Worm (Caenorhabditis elegans): ENCODE results near the gene T06E4.7.

Gene T06E4.7

DNA sequence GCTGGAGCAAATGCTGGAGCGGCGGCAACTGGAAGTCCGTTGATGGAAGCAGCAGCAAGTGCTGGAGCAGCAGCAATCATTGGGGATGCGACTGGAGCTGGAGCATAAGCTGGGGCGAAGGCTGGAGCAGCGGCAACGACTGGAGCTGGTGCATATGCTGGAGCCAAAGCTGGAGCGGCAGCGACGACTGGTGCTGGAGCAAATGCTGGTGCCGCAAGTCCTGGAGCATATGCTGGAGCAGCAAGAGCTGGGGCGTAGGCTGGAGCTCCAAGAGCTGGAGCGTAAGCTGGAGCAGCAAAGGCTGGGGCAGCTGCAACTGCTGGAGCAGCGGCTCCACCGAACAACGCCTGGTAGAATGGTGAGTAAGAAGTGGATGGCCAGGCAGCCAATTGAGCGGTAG, 7.8 kb upstream of the T06E4.7 start (continued):
- TF ChIP-seq B0035.1 (tag; optimal IDR thresholded peaks at IDR 0.05) (no peak), efl-1 (GFP tag; optimal IDR thresholded peaks at IDR 0.05) (no peak), ceh-27 (GFP tag; optimal IDR thresholded peaks at IDR 0.05) (no peak), attf-5 (GFP tag; optimal IDR thresholded peaks at IDR 0.05) (no peak), him-1 (tag; optimal IDR thresholded peaks at IDR 0.05) (no peak)

DNA sequence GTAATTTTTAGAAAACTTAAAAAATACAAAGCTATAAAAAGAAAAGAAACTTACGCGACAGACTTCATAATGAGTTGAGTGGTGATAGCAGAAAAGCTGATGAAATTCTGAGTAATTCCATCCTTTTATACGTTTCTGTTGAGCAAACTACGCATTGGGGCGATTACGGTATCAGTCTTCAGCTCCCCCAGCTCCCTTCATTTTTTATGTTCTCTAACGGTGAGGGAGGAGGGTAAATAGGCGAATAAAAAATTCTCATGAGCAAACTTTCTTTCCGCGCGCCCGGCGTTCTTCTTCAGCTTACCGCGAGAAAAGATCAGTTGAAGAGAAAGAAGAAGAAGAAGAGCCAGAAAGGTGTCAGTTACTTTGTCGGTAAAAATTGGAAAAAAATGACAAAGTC, 7.3 kb upstream of the T06E4.7 start, which contains the start of gene idpc-7:
idpc-7 (minus strand) TSS at position 101 of the 400 bp plus-strand sequence.
- no peak for TF ChIP-seq ama-1 (optimal IDR thresholded peaks at IDR 0.05)
- no peak for TF ChIP-seq ama-1 (GFP tag; optimal IDR thresholded peaks at IDR 0.05)
- no peak for TF ChIP-seq somi-1 (GFP tag; optimal IDR thresholded peaks at IDR 0.05)
- TF ChIP-seq B0261.1 (tag; optimal IDR thresholded peaks at IDR 0.05): no peak
- no peak for TF ChIP-seq chd-7 (tag; optimal IDR thresholded peaks at IDR 0.05)
- TF ChIP-seq Y95B8A.8 (GFP tag; IDR thresholded peaks at IDR 0.05): no peak
- no peak for TF ChIP-seq F52B5.7 (tag; optimal IDR thresholded peaks at IDR 0.05)
- TF ChIP-seq snpc-4 (GFP tag; optimal IDR thresholded peaks at IDR 0.05): no peak
- no peak for TF ChIP-seq snpc-4 (tag; optimal IDR thresholded peaks at IDR 0.05)
- no peak for TF ChIP-seq madf-8 (GFP tag; conservative IDR thresholded peaks at IDR 0.05)
- no peak for TF ChIP-seq ceh-58 (GFP tag; IDR thresholded peaks at IDR 0.05)
- TF ChIP-seq pbrm-1 (GFP tag; IDR thresholded peaks at IDR 0.05): no peak

DNA sequence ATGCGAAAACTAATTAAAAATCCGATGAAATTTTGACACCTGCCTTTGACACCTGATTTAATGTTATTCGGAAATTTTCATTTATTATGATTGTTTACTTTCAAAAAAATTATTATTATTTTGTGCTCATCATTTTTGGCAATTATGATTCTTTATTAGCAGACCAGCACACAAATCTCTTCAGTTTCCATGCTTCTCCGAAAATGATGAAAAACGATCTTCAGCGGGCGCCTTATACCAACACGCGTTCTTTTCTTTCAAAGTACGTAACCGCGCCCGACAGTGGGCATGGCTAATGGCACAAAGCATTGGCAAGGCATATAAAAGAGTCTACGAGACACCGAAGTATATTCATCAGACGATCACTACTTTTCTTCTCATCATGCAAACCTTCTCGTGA, 6.3 kb upstream of the T06E4.7 start, which contains the start of gene idpc-6:
idpc-6 (plus strand) TSS at position 301 of the 400 bp plus-strand sequence.
- no peak for TF ChIP-seq F37B4.10 (GFP tag; IDR thresholded peaks at IDR 0.05)
- no peak for TF ChIP-seq ceh-40 (GFP tag; IDR thresholded peaks at IDR 0.05)
- no peak for TF ChIP-seq ceh-91 (GFP tag; IDR thresholded peaks at IDR 0.05)
- no peak for TF ChIP-seq tbp1 (GFP tag; optimal IDR thresholded peaks at IDR 0.05)
- TF ChIP-seq ztf-18 (tag; optimal IDR thresholded peaks at IDR 0.05): no peak

- TF ChIP-seq F52B5.7 (tag; optimal IDR thresholded peaks at IDR 0.05) (no peak), attf-6 (GFP tag; IDR thresholded peaks at IDR 0.05) (no peak), nfya-2 (GFP tag; IDR thresholded peaks at IDR 0.05) (no peak), ets-4 (GFP tag; optimal IDR thresholded peaks at IDR 0.05) (no peak), fkh-3 (tag; optimal IDR thresholded peaks at IDR 0.05) (no peak), egl-18 (GFP tag; IDR thresholded peaks at IDR 0.05) (no peak), F37B4.10 (GFP tag; IDR thresholded peaks at IDR 0.05) (no peak), lir-1 (GFP tag; conservative IDR thresholded peaks at IDR 0.05) (no peak), tbp1 (GFP tag; optimal IDR thresholded peaks at IDR 0.05) (no peak), rec-8 (tag; optimal IDR thresholded peaks at IDR 0.05) (no peak), hrde-1 (tag; optimal IDR thresholded peaks at IDR 0.05; ENCODE audit: borderline replicate concordance) (no peak), nhr-27 (tag; optimal IDR thresholded peaks at IDR 0.05) (no peak), zfh-2 (GFP tag; conservative IDR thresholded peaks at IDR 0.05) (peak; percentile 84), snpc-1.3 (tag; optimal IDR thresholded peaks at IDR 0.05; ENCODE audit: insufficient read depth) (no peak), F39B2.1 (GFP tag; IDR thresholded peaks at IDR 0.05) (no peak), F23B12.7 (tag; optimal IDR thresholded peaks at IDR 0.05; ENCODE audit: insufficient read depth) (no peak), pbrm-1 (GFP tag; IDR thresholded peaks at IDR 0.05) (no peak), nfyb-1 (GFP tag; IDR thresholded peaks at IDR 0.05) (0 out of 2 replicates have a peak, but pooled peaks have one; percentile 35), ceh-40 (GFP tag; IDR thresholded peaks at IDR 0.05) (no peak), unc-130 (GFP tag; optimal IDR thresholded peaks at IDR 0.05) (no peak), ceh-58 (GFP tag; IDR thresholded peaks at IDR 0.05) (no peak), aptf-3 (GFP tag; IDR thresholded peaks at IDR 0.05) (0 out of 2 replicates have a peak, but pooled peaks have one; percentile 61), C06A6.2 (GFP tag; conservative IDR thresholded peaks at IDR 0.05) (no peak), nhr-80 (tag; optimal IDR thresholded peaks at IDR 0.05) (no peak), cebp-2 (GFP tag; IDR thresholded peaks at IDR 0.05) (no peak), bed-1 (GFP tag; IDR thresholded peaks at IDR 0.05) (no peak), him-1 (tag; optimal IDR thresholded peaks at IDR 0.05) (no peak), egrh-3 (GFP tag; IDR thresholded peaks at IDR 0.05) (peak; percentile 86), sea-2 (GFP tag; IDR thresholded peaks at IDR 0.05) (no peak), Y56A3A.18 (GFP tag; IDR thresholded peaks at IDR 0.05) (no peak)
Measured at ce11 chrV:9620417-9620816, 5.8 kb upstream of the T06E4.7 start.
